Fruit fly (Drosophila melanogaster) whole organism, wandering third instar larva: ENCODE data around the gene Trpml.
"Not testable (repeated sequence)": the region's sequence is repeated elsewhere in the genome, so short reads cannot be mapped to it uniquely, and the experiment has no call there.

Source experiments
- Dfd ChIP-seq: fragments of >200 bp; optimal IDR thresholded peaks from 2 replicates; lab custom pipeline; 2017; ENCODE audit warnings: missing biosample characterization, missing genetic modification characterization
- Hr78 ChIP-seq: fragments of >200 bp; optimal IDR thresholded peaks from 2 replicates; lab custom pipeline; 2017; ENCODE audit warnings: missing biosample characterization, missing genetic modification characterization
- Mio ChIP-seq: sonication (Bioruptor generic); optimal IDR thresholded peaks from 2 replicates; lab custom pipeline; 2016; ENCODE audit warnings: missing biosample characterization, missing genetic modification characterization
- Myc ChIP-seq: fragments of >200 bp; optimal IDR thresholded peaks from 2 replicates; lab custom pipeline; 2017
- Sp1 ChIP-seq: fragments of 200-800 bp; sonication (Bioruptor generic); optimal IDR thresholded peaks from 3 replicates; lab custom pipeline; 2019; ENCODE audit warnings: missing biosample characterization, mild to moderate bottlenecking, missing genetic modification characterization, moderate library complexity
- br ChIP-seq: fragments of 200-800 bp; sonication (Bioruptor generic); optimal IDR thresholded peaks from 2 replicates; lab custom pipeline; 2016; ENCODE audit warnings: missing biosample characterization, missing genetic modification characterization
- jim ChIP-seq: fragments of 175-275, 200-325 bp; sonication (Bioruptor generic); optimal IDR thresholded peaks from 2 replicates; lab custom pipeline; 2016; ENCODE audit warnings: missing biosample characterization, mild to moderate bottlenecking, missing genetic modification characterization
- psq ChIP-seq: fragments of 200-800 bp; sonication (Bioruptor generic); optimal IDR thresholded peaks from 3 replicates; lab custom pipeline; 2017; ENCODE audit warnings: missing biosample characterization, mild to moderate bottlenecking, missing genetic modification characterization, moderate library complexity

DNA sequence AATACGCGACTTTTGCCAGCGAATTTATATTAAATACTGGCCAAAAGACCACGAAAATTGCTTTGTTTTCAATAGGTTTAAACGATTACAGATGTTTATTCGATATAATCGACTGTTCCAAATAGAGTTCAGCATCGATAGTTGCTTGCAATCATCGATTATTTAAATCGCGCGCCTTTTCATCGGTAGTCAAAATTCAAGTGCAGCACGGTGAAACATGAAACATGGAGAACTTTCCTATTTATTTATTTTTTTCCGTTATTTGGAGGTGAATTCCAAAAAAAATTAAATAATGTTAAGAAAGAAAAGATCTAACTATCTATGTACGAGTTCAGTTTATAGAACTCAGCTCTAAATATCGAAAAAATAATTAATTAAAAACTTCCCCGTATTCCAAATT, at the start of gene Trpml:
- not testable (repeated sequence) for TF ChIP-seq Dfd (GFP tag; lab: Kevin White, UChicago); psq; Sp1 (GFP tag; lab: Kevin White, UChicago); jim (GFP tag; lab: Kevin White, UChicago); Myc (lab: Kevin White, UChicago); br (GFP tag; lab: Kevin White, UChicago); Mio (GFP tag; lab: Kevin White, UChicago); Hr78 (GFP tag; lab: Kevin White, UChicago)
